Fruit fly (Drosophila melanogaster): ENCODE measurements around the gene CG3698.

Gene CG3698

dm6 chr3L:20837040-20837830, 39.1 kb upstream of the CG3698 start, which contains the start of gene CG13255:
TSS of gene CG13255 (plus strand) at chr3L:20837488.
- TF ChIP-seq br (GFP tag; optimal IDR thresholded peaks at IDR 0.05), result peak; percentile 41
- TF ChIP-seq Mio (GFP tag; optimal IDR thresholded peaks at IDR 0.05), result no peak
- TF ChIP-seq dmrt93B (GFP tag; optimal IDR thresholded peaks at IDR 0.05), result peak; percentile 39
- TF ChIP-seq tai (GFP tag; optimal IDR thresholded peaks at IDR 0.05), result peak; percentile 50
- peak; percentile 61 for TF ChIP-seq ey (GFP tag; optimal IDR thresholded peaks at IDR 0.05)
- TF ChIP-seq OdsH (GFP tag; optimal IDR thresholded peaks at IDR 0.05), result peak; percentile 63
- peak; percentile 26 for TF ChIP-seq Hr83 (GFP tag; optimal IDR thresholded peaks at IDR 0.05; ENCODE audit: poor library complexity, severe bottlenecking)
- TF ChIP-seq foxo (GFP tag; optimal IDR thresholded peaks at IDR 0.05), result peak in 1 of 2 experiments; percentile 74
- no peak for TF ChIP-seq Hr78 (GFP tag; optimal IDR thresholded peaks at IDR 0.05)
- TF ChIP-seq fru (GFP tag; optimal IDR thresholded peaks at IDR 0.05), result peak; percentile 52
- TF ChIP-seq Dfd (GFP tag; optimal IDR thresholded peaks at IDR 0.05), result no peak
- TF ChIP-seq h (GFP tag; optimal IDR thresholded peaks at IDR 0.05), result peak; percentile 48
- peak; percentile 24 for TF ChIP-seq Sp1 (GFP tag; optimal IDR thresholded peaks at IDR 0.05)
- TF ChIP-seq dsf (GFP tag; optimal IDR thresholded peaks at IDR 0.05; ENCODE audit: borderline replicate concordance), result no peak
- peak; percentile 27 for TF ChIP-seq rgr (GFP tag; optimal IDR thresholded peaks at IDR 0.05)
- TF ChIP-seq psq (GFP tag; optimal IDR thresholded peaks at IDR 0.05), result peak; percentile 35
- TF ChIP-seq Hnf4 (GFP tag; optimal IDR thresholded peaks at IDR 0.05), result no peak
- peak; percentile 49 for TF ChIP-seq Vsx2 (GFP tag; optimal IDR thresholded peaks at IDR 0.05; ENCODE audit: partially characterized antibody)
- TF ChIP-seq HLH106 (tag; optimal IDR thresholded peaks at IDR 0.05), result peak; percentile 50

dm6 chr3L:20835882-20836281, 37.7 kb upstream of the CG3698 start, which contains the start of gene CG3288:
TSS of gene CG3288 (plus strand) at chr3L:20836182.
- no peak for TF ChIP-seq CG32264 (GFP tag; optimal IDR thresholded peaks at IDR 0.05)
- TF ChIP-seq HLH106 (tag; optimal IDR thresholded peaks at IDR 0.05), result no peak
- TF ChIP-seq sv (GFP tag; optimal IDR thresholded peaks at IDR 0.05), result no peak
- TF ChIP-seq rgr (GFP tag; optimal IDR thresholded peaks at IDR 0.05), result no peak
- TF ChIP-seq GATAd (GFP tag; optimal IDR thresholded peaks at IDR 0.05), result no peak
- no peak for TF ChIP-seq usp (GFP tag; optimal IDR thresholded peaks at IDR 0.05)
- no peak for TF ChIP-seq N (GFP tag; optimal IDR thresholded peaks at IDR 0.05)
- no peak for TF ChIP-seq brk (GFP tag; optimal IDR thresholded peaks at IDR 0.05)
- TF ChIP-seq sage (GFP tag; optimal IDR thresholded peaks at IDR 0.05), result no peak
- no peak for TF ChIP-seq Myc (optimal IDR thresholded peaks at IDR 0.05)
- TF ChIP-seq ey (GFP tag; optimal IDR thresholded peaks at IDR 0.05), result no peak
- no peak for TF ChIP-seq Abd-B (GFP tag; optimal IDR thresholded peaks at IDR 0.05)
- TF ChIP-seq lola (GFP tag; optimal IDR thresholded peaks at IDR 0.05), result no peak
- no peak for TF ChIP-seq dl (GFP tag; optimal IDR thresholded peaks at IDR 0.05; ENCODE audit: insufficient read depth in 1 of 2, partially characterized antibody in 2 of 2)
- no peak for TF ChIP-seq Jra (GFP tag; optimal IDR thresholded peaks at IDR 0.05)
- no peak for TF ChIP-seq Hnf4 (GFP tag; optimal IDR thresholded peaks at IDR 0.05)

dm6 chr3L:20834150-20834549, 36.0 kb upstream of the CG3698 start:
- TF ChIP-seq N (GFP tag; optimal IDR thresholded peaks at IDR 0.05) (no peak), CG9705 (GFP tag; optimal IDR thresholded peaks at IDR 0.05) (no peak), Hnf4 (GFP tag; optimal IDR thresholded peaks at IDR 0.05) (no peak), GATAd (GFP tag; optimal IDR thresholded peaks at IDR 0.05) (no peak), psq (GFP tag; optimal IDR thresholded peaks at IDR 0.05) (no peak), Sp1 (GFP tag; optimal IDR thresholded peaks at IDR 0.05) (no peak), dmrt93B (GFP tag; optimal IDR thresholded peaks at IDR 0.05) (no peak)

- TF ChIP-seq OdsH (GFP tag; optimal IDR thresholded peaks at IDR 0.05) (no peak), jim (GFP tag; optimal IDR thresholded peaks at IDR 0.05) (no peak), Dfd (GFP tag; optimal IDR thresholded peaks at IDR 0.05) (no peak), Hr78 (GFP tag; optimal IDR thresholded peaks at IDR 0.05) (no peak), Vsx2 (GFP tag; optimal IDR thresholded peaks at IDR 0.05; ENCODE audit: partially characterized antibody) (no peak), Dif (GFP tag; optimal IDR thresholded peaks at IDR 0.05; ENCODE audit: partially characterized antibody) (no peak), tai (GFP tag; optimal IDR thresholded peaks at IDR 0.05) (no peak), rgr (GFP tag; optimal IDR thresholded peaks at IDR 0.05) (no peak), Hr83 (GFP tag; optimal IDR thresholded peaks at IDR 0.05; ENCODE audit: poor library complexity, severe bottlenecking) (no peak), fru (GFP tag; optimal IDR thresholded peaks at IDR 0.05) (no peak), br (GFP tag; optimal IDR thresholded peaks at IDR 0.05) (no peak), foxo (GFP tag; optimal IDR thresholded peaks at IDR 0.05) (no peak)
Measured at dm6 chr3L:20830361-20830760, 32.2 kb upstream of the CG3698 start.
